Fruit fly (Drosophila melanogaster) Kc167 (cell line): ENCODE results near the gene CG14452.

ENCODE experiments used
- Sin3A ChIP-seq: fragments of >200 bp; optimal IDR thresholded peaks from 2 replicates; lab custom pipeline; 2018; ENCODE audit warnings: missing external identifiers
- psq ChIP-seq: fragments of >200 bp; optimal IDR thresholded peaks from 2 replicates; lab custom pipeline; 2017; ENCODE audit warnings: missing external identifiers
- ttk ChIP-seq: sonication (Bioruptor generic); optimal IDR thresholded peaks from 2 replicates; lab custom pipeline; 2017; ENCODE audit warnings: missing external identifiers

DNA sequence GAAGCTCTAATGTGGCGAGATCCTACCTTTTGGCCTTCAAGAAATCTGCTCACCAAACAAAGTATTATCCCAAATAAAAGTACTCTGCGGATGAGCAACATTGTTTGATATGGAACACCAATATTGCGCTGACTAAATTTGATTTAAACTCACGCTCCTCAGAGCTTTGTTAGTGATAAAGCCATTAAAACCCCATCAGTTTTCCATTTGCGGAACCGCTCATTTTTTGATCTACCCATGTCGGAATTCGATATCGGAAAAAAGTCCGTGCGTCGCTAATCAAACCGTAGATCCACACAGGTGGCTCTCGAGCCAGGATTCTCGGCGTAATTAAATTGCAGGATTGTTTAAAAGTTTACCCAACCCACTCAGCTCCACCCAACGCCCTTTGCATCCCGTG, 43.3 kb upstream of the CG14452 start, which contains the start of gene CG33772:
- TF ChIP-seq Sin3A (lab: Kevin White, UChicago): no peak
- TF ChIP-seq psq (lab: Kevin White, UChicago): no peak
- no peak for TF ChIP-seq ttk
